Worm (Caenorhabditis elegans) whole organism, L4 larva: ENCODE data around the gene C06E1.9.
A peak's percentile ranks its signal among the peaks of the same experiment; 100 is the strongest.

Experiments used
- F26F4.8 ChIP-seq: fragments of 200-800 bp; sonication (Bioruptor generic); conservative IDR thresholded peaks from 2 replicates; pipeline ENCODE4 v1.3.6; 2022; ENCODE audit warnings: missing genetic modification characterization, missing compliant biosample characterization
- lsy-2 ChIP-seq, 2 experiments: fragments of 150-350 bp in 1 of 2; sonication (generic microtip) in 1 of 2; optimal IDR thresholded peaks; 2 replicates each; lab custom pipeline; 2014 to 2017; ENCODE audit warnings: missing biosample characterization in 2 of 2, missing genetic modification characterization in 2 of 2
- nhr-28 ChIP-seq: fragments of 150-350 bp; optimal IDR thresholded peaks from 2 replicates; lab custom pipeline; 2014; ENCODE audit warnings: missing biosample characterization, missing genetic modification characterization
- pqm-1 ChIP-seq: sonication (generic microtip); optimal IDR thresholded peaks from 2 replicates; lab custom pipeline; 2017; ENCODE audit warnings: missing biosample characterization, missing genetic modification characterization

C06E1.9 gene

DNA sequence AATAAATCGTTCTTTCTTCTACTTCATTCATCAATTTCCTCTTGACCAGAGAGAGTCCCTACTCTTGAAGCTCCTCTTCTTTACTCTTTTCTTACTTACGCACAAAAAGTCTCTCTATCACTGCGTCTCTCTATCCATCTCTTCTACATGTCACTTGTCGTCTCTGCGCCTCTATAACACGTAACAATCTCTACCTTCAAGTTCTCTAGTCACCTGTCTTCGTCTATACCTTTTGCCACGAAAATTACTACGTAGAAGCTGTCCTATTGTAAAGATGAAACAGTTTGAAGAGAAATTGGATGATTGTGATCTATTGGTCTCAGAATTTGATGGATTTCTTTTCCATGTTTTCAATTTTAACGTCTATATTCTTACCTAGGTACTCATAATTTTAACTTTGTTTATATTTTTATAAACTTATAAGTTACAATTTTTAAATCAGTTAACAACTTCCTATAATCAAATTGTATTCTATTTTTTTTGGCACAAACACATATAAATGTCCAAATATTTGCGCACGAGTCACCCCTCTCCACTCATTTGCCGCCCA is 52.7 kb downstream of the C06E1.9 start, which contains the start of gene C02D5.2 (continued):
- peak; percentile 53 for TF ChIP-seq nhr-28 (tag; lab: Kevin White, UChicago)
- TF ChIP-seq F26F4.8 (GFP tag; lab: Robert Waterston, UW): no peak
- peak in 1 of 2 experiments; percentile 49 for TF ChIP-seq lsy-2 (tag; optimal IDR thresholded peaks at IDR 0.05; lab: Kevin White, UChicago)
- TF ChIP-seq pqm-1: no peak
